Worm (Caenorhabditis elegans) whole organism, L1 larva: Measurements from ENCODE around the gene K08B12.1.

Experiments used
- C04F5.9 ChIP-seq: sonication (generic microtip); optimal IDR thresholded peaks from 2 replicates; lab custom pipeline; 2016; ENCODE audit warnings: missing genetic modification characterization, missing compliant biosample characterization
- C16A3.4 ChIP-seq: fragments of 150-350 bp; optimal IDR thresholded peaks from 2 replicates; lab custom pipeline; 2014; ENCODE audit warnings: missing biosample characterization, missing genetic modification characterization
- C34B4.2 ChIP-seq: sonication (generic microtip); optimal IDR thresholded peaks from 2 replicates; lab custom pipeline; 2017; ENCODE audit warnings: mild to moderate bottlenecking, missing genetic modification characterization, missing compliant biosample characterization
- F16B12.6 ChIP-seq: fragments of 150-350 bp; optimal IDR thresholded peaks from 2 replicates; lab custom pipeline; 2014; ENCODE audit warnings: missing biosample characterization, missing genetic modification characterization
- Y116A8C.19 ChIP-seq: sonication (generic microtip); optimal IDR thresholded peaks from 2 replicates; lab custom pipeline; 2016; ENCODE audit warnings: missing compliant biosample characterization, missing genetic modification characterization, borderline replicate concordance
- blmp-1 ChIP-seq: fragments of 150-350 bp; optimal IDR thresholded peaks from 2 replicates; lab custom pipeline; 2014; ENCODE audit warnings: missing biosample characterization, missing genetic modification characterization
- ceh-63 ChIP-seq: fragments of 200-800 bp; sonication (Bioruptor generic); optimal IDR thresholded peaks from 2 replicates; lab custom pipeline; 2018; ENCODE audit warnings: mild to moderate bottlenecking, missing genetic modification characterization, missing compliant biosample characterization
- ceh-82 ChIP-seq, 3 experiments: fragments of 150-350 bp in 1 of 3; sonication (generic microtip) in 2 of 3; optimal IDR thresholded peaks; 2 replicates each; lab custom pipeline; 2014 to 2017; ENCODE audit warnings: missing biosample characterization in 3 of 3, missing genetic modification characterization in 3 of 3
- ceh-88 ChIP-seq: fragments of 200-800 bp; sonication (Bioruptor generic); IDR thresholded peaks from 2 replicates; pipeline ENCODE4 v1.3.6; 2022; ENCODE audit warnings: missing genetic modification characterization, missing compliant biosample characterization
- ceh-90 ChIP-seq: sonication (generic microtip); optimal IDR thresholded peaks from 2 replicates; lab custom pipeline; 2016; ENCODE audit warnings: missing genetic modification characterization, missing compliant biosample characterization
- efl-3 ChIP-seq: fragments of 200-800 bp; sonication (Bioruptor generic); optimal IDR thresholded peaks from 2 replicates; lab custom pipeline; 2018; ENCODE audit warnings: mild to moderate bottlenecking, missing genetic modification characterization, missing compliant biosample characterization
- elt-2 ChIP-seq: sonication (generic microtip); optimal IDR thresholded peaks from 2 replicates; lab custom pipeline; 2016; ENCODE audit warnings: missing genetic modification characterization, mild to moderate bottlenecking, inconsistent platforms, missing compliant biosample characterization, missing genetic modification reagents
- elt-3 ChIP-seq, 6 experiments: fragments of 150-350 bp in 1 of 6; sonication (generic microtip); optimal IDR thresholded peaks; 2 replicates each; lab custom pipeline; 2017 to 2018; ENCODE audit warnings: missing biosample characterization in 6 of 6, missing genetic modification characterization in 6 of 6, inconsistent platforms in 1 of 6
- grh-1 ChIP-seq: fragments of 200-800 bp; sonication (Bioruptor generic); IDR thresholded peaks from 2 replicates; pipeline ENCODE4 v1.3.6; 2022; ENCODE audit warnings: missing genetic modification reagents, missing genetic modification characterization, missing compliant biosample characterization
- lin-13 ChIP-seq: fragments of 150-350 bp; optimal IDR thresholded peaks from 2 replicates; lab custom pipeline; 2014; ENCODE audit warnings: missing biosample characterization, missing genetic modification reagents, missing genetic modification characterization
- lin-14 ChIP-seq: fragments of 200-800 bp; sonication (Bioruptor generic); optimal IDR thresholded peaks from 2 replicates; lab custom pipeline; 2018; ENCODE audit warnings: mild to moderate bottlenecking, missing genetic modification characterization, moderate library complexity, missing compliant biosample characterization
- mab-9 ChIP-seq: fragments of 200-800 bp; sonication (Bioruptor generic); IDR thresholded peaks from 2 replicates; pipeline ENCODE4 v1.3.6; 2022; ENCODE audit warnings: missing genetic modification reagents, missing genetic modification characterization, missing compliant biosample characterization
- mdl-1 ChIP-seq, 2 experiments: fragments of 150-350 bp; optimal IDR thresholded peaks; 2 replicates each; lab custom pipeline; 2014 to 2017; ENCODE audit warnings: missing biosample characterization in 2 of 2, missing genetic modification characterization in 2 of 2, inconsistent platforms in 1 of 2
- mep-1 ChIP-seq: fragments of 150-350 bp; optimal IDR thresholded peaks from 2 replicates; lab custom pipeline; 2014; ENCODE audit warnings: missing biosample characterization, missing genetic modification characterization
- nhr-12 ChIP-seq: sonication (generic microtip); optimal IDR thresholded peaks from 2 replicates; lab custom pipeline; 2017; ENCODE audit warnings: missing biosample characterization, missing genetic modification characterization
- nhr-20 ChIP-seq: sonication (generic microtip); optimal IDR thresholded peaks from 2 replicates; lab custom pipeline; 2016; ENCODE audit warnings: mild to moderate bottlenecking, missing genetic modification characterization, missing compliant biosample characterization
- nhr-47 ChIP-seq: sonication (generic microtip); optimal IDR thresholded peaks from 2 replicates; lab custom pipeline; 2016; ENCODE audit warnings: mild to moderate bottlenecking, missing genetic modification characterization, moderate library complexity, missing compliant biosample characterization
- nhr-71 ChIP-seq: sonication (generic microtip); optimal IDR thresholded peaks from 2 replicates; lab custom pipeline; 2016; ENCODE audit warnings: mild to moderate bottlenecking, missing genetic modification characterization, moderate library complexity, missing compliant biosample characterization
- nhr-76 ChIP-seq: sonication (generic microtip); optimal IDR thresholded peaks from 2 replicates; lab custom pipeline; 2017; ENCODE audit warnings: missing biosample characterization, missing genetic modification characterization
- nhr-84 ChIP-seq: sonication (generic microtip); optimal IDR thresholded peaks from 2 replicates; lab custom pipeline; 2017; ENCODE audit warnings: missing biosample characterization, missing genetic modification characterization
- nhr-85 ChIP-seq: sonication (generic microtip); peaks from one replicate; lab custom pipeline; 2016; ENCODE audit warnings: missing genetic modification characterization, inconsistent platforms, missing compliant biosample characterization
- nhr-90 ChIP-seq: sonication (generic microtip); optimal IDR thresholded peaks from 2 replicates; lab custom pipeline; 2016; ENCODE audit warnings: mild to moderate bottlenecking, missing genetic modification characterization, missing compliant biosample characterization; ENCODE audit not compliant: poor library complexity
- pag-3 ChIP-seq: sonication (generic microtip); optimal IDR thresholded peaks from 2 replicates; lab custom pipeline; 2017; ENCODE audit warnings: missing genetic modification characterization, mild to moderate bottlenecking, missing compliant biosample characterization, antibody characterized with exemption, borderline replicate concordance; ENCODE audit not compliant: insufficient read depth
- pax-3 ChIP-seq: fragments of 200-800 bp; sonication (Bioruptor generic); optimal IDR thresholded peaks from 2 replicates; lab custom pipeline; 2018; ENCODE audit warnings: mild to moderate bottlenecking, missing genetic modification characterization, moderate library complexity, missing compliant biosample characterization
- rnt-1 ChIP-seq: sonication (generic microtip); optimal IDR thresholded peaks from 2 replicates; lab custom pipeline; 2016; ENCODE audit warnings: mild to moderate bottlenecking, missing genetic modification characterization, moderate library complexity, missing compliant biosample characterization
- snu-23 ChIP-seq: sonication (generic microtip); optimal IDR thresholded peaks from 2 replicates; lab custom pipeline; 2016; ENCODE audit warnings: missing genetic modification characterization, missing compliant biosample characterization
- sox-4 ChIP-seq: sonication (generic microtip); optimal IDR thresholded peaks from 2 replicates; lab custom pipeline; 2016; ENCODE audit warnings: missing genetic modification characterization, missing compliant biosample characterization
- sptf-1 ChIP-seq: fragments of 150-350 bp; optimal IDR thresholded peaks from 2 replicates; lab custom pipeline; 2014; ENCODE audit warnings: missing biosample characterization, missing genetic modification characterization
- swsn-7 ChIP-seq: sonication (generic microtip); optimal IDR thresholded peaks from 2 replicates; lab custom pipeline; 2016; ENCODE audit warnings: missing genetic modification characterization, missing compliant biosample characterization
- tbx-2 ChIP-seq: sonication (generic microtip); optimal IDR thresholded peaks from 2 replicates; lab custom pipeline; 2016; ENCODE audit warnings: missing genetic modification characterization, missing compliant biosample characterization
- tlp-1 ChIP-seq: fragments of 150-350 bp; optimal IDR thresholded peaks from 2 replicates; lab custom pipeline; 2014; ENCODE audit warnings: missing biosample characterization, missing genetic modification characterization
- unc-30 ChIP-seq: sonication (generic microtip); optimal IDR thresholded peaks from 2 replicates; lab custom pipeline; 2017; ENCODE audit warnings: missing biosample characterization, missing genetic modification characterization
- unc-86 ChIP-seq: sonication (generic microtip); optimal IDR thresholded peaks from 2 replicates; lab custom pipeline; 2016; ENCODE audit warnings: missing genetic modification characterization, missing compliant biosample characterization
- ztf-4 ChIP-seq: fragments of 150-350 bp; optimal IDR thresholded peaks from 2 replicates; lab custom pipeline; 2014; ENCODE audit warnings: missing biosample characterization, missing genetic modification characterization

K08B12.1 gene

DNA sequence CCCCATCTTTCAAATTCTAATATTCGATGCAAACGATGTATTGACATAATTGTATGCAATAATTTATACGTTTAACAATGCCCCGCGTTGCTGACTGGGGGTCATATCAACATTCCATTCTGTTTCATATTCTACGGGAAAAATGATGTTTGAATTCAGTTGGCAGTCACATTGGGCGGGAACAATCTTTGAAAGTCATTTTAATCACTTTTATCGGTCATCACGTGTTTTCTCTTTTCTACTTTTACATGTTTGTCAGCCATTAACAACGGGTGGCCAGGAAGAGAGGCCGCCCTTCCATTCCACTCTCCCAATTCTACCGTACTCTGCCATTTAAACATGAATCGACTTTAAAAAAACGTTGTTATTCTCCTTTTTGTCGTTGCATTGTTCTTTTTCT, 10.5 kb upstream of the K08B12.1 start (continued):
- TF ChIP-seq F16B12.6 (tag; lab: Kevin White, UChicago) (no peak), unc-86 (tag; lab: Kevin White, UChicago) (no peak), nhr-90 (tag; lab: Kevin White, UChicago) (peak; percentile 39), ceh-88 (GFP tag; lab: Robert Waterston, UW) (no peak), swsn-7 (no peak), Y116A8C.19 (tag; lab: Kevin White, UChicago) (no peak), tbx-2 (no peak), grh-1 (GFP tag; lab: Robert Waterston, UW) (no peak), nhr-84 (tag; lab: Kevin White, UChicago) (no peak), ceh-82 (tag; optimal IDR thresholded peaks at IDR 0.05; lab: Kevin White, UChicago) (no peak), pag-3 (no peak), rnt-1 (tag; lab: Kevin White, UChicago) (no peak), sptf-1 (tag; lab: Kevin White, UChicago) (no peak), nhr-76 (tag; lab: Kevin White, UChicago) (no peak), pax-3 (tag; lab: Kevin White, UChicago) (no peak), sox-4 (tag; lab: Kevin White, UChicago) (no peak), elt-3 (tag; optimal IDR thresholded peaks at IDR 0.05; lab: Kevin White, UChicago) (peak in 2 of 6 experiments; percentile 13 to 41), lin-13 (no peak), mep-1 (no peak), nhr-71 (tag; lab: Kevin White, UChicago) (peak; percentile 54), C34B4.2 (no peak), tlp-1 (no peak), ztf-4 (tag; lab: Kevin White, UChicago) (no peak), unc-30 (tag; lab: Kevin White, UChicago) (no peak), C04F5.9 (tag; lab: Kevin White, UChicago) (no peak)
- TF ChIP-seq, all 84 proteins: peak for 15

DNA sequence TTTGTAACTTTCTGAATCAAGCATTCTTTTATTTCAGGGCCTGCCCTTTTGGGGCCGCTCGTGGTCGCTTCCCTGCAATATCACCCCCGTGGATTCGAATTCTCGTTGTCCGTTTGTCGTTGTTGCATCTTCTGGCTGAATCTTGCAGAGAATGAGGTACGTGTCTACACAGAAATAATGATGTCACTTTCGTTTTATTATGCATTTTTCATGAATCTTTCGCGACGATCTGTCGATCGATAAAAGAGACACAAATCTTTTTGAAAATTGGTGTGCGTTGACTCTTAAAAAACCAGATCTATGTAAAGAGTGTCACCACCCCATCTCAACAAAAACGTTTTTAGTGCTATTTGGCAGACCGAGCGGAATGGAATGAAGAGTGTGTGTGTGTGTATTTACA, 10.0 kb upstream of the K08B12.1 start:
- no peak for TF ChIP-seq mdl-1 (tag; optimal IDR thresholded peaks at IDR 0.05; lab: Kevin White, UChicago)
- TF ChIP-seq blmp-1 (tag; lab: Kevin White, UChicago) = peak; percentile 25
- TF ChIP-seq C16A3.4 (tag; lab: Kevin White, UChicago) = no peak
- no peak for TF ChIP-seq pag-3
- TF ChIP-seq ceh-90 (tag; lab: Kevin White, UChicago) = no peak
- TF ChIP-seq lin-14 (GFP tag; lab: Kevin White, UChicago) = peak; percentile 17
- TF ChIP-seq nhr-85 (tag; lab: Kevin White, UChicago) = peak; percentile 71
- TF ChIP-seq ceh-63 = no peak

DNA sequence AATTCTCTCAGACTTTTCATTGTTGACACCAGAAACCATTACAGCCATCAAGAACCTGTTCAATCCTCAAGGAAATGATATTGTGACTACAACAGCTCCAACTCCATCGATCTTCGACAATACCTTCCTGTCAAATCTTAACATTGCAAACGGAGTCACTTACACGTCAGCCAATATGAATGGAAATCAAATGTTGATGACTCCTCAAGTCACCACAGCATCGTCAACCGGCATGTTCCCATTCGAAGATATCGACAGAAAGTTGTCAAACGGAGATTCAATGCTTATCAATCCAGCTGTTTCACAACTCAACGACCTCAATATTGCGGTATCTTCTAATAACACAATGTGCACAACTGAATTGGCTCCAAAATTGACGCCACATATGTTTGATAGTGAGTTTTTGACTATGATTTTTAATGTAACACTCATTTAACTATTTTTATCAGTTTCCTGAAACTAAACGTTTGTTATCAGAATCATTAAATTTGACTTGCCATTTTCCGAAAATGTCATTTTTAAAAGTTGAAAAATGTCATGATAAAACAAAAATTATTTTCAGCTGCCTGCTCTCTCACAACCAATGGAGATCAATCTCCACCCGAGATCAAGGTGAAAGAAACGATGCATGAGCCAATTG, 8.1 kb upstream of the K08B12.1 start:
- TF ChIP-seq elt-2 (tag; lab: Kevin White, UChicago) (peak; percentile 66), nhr-12 (tag; lab: Kevin White, UChicago) (no peak)

DNA sequence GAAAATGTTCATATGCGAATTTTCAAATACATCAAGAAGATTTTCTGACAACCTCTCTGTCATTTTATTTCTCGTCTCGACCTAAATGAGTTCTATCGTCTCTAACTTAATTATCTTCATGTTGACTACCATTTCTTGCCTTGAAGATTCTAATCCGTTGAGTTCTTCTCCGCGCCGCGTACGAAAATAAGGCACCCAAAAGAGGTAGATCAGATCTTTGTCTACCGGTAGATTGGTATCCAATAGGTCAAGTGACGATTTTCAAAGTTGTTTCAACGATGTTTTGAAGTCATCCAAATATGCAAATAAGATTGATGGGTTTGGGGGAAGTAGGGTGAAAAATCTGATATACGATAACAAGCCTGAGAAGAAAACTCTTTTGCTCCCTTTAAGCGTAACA, 5.2 kb upstream of the K08B12.1 start:
- no peak for TF ChIP-seq nhr-47 (tag; lab: Kevin White, UChicago)
- TF ChIP-seq snu-23 (GFP tag; lab: Kevin White, UChicago) = peak; percentile 9
- no peak for TF ChIP-seq mab-9 (GFP tag; lab: Robert Waterston, UW)
- TF ChIP-seq nhr-85 (tag; lab: Kevin White, UChicago) = peak; percentile 92
- TF ChIP-seq lin-14 (GFP tag; lab: Kevin White, UChicago) = peak; percentile 65
- no peak for TF ChIP-seq ztf-4 (tag; lab: Kevin White, UChicago)
- TF ChIP-seq nhr-20 (tag; lab: Kevin White, UChicago) = peak; percentile 26
- TF ChIP-seq C04F5.9 (tag; lab: Kevin White, UChicago) = no peak
- TF ChIP-seq efl-3 (GFP tag; lab: Kevin White, UChicago) = peak; percentile 4
- TF ChIP-seq C16A3.4 (tag; lab: Kevin White, UChicago) = no peak
